Fruit fly (Drosophila melanogaster): Measurements from ENCODE around the gene Rpn7.

Gene Rpn7

dm6 chr3R:22461673-22462585 lies at the start of gene Rpn7, which contains the start of gene AP-2mu (continued):
- TF ChIP-seq gsb-n (tag; optimal IDR thresholded peaks at IDR 0.05) (no peak), CG4282 (GFP tag; optimal IDR thresholded peaks at IDR 0.05) (no peak), CG13287 (GFP tag; IDR thresholded peaks at IDR 0.05; ENCODE audit: partially characterized antibody) (no peak; the same call in 1 of the 2 replicates), CG14441 (GFP tag; IDR thresholded peaks at IDR 0.05) (no peak), E2f1 (GFP tag; IDR thresholded peaks at IDR 0.05) (no peak), ranshi (GFP tag; IDR thresholded peaks at IDR 0.05) (no peak), hkb (optimal IDR thresholded peaks at IDR 0.05) (no peak), hkb (GFP tag; IDR thresholded peaks at IDR 0.05) (no peak), sc (optimal IDR thresholded peaks at IDR 0.05) (no peak), sc (GFP tag; optimal IDR thresholded peaks at IDR 0.05) (no peak), caup (GFP tag; optimal IDR thresholded peaks at IDR 0.05; ENCODE audit: severe bottlenecking) (no peak), CG9437 (GFP tag; optimal IDR thresholded peaks at IDR 0.05) (no peak), Vsx1 (GFP tag; optimal IDR thresholded peaks at IDR 0.05) (no peak), Ssrp (tag; optimal IDR thresholded peaks at IDR 0.05) (no peak), CG16863 (GFP tag; optimal IDR thresholded peaks at IDR 0.05) (no peak), Dad (GFP tag; optimal IDR thresholded peaks at IDR 0.05) (no peak), cas (GFP tag; IDR thresholded peaks at IDR 0.05) (no peak), NFAT (GFP tag; IDR thresholded peaks at IDR 0.05) (no peak), gt (GFP tag; IDR thresholded peaks at IDR 0.05) (no peak), Drgx (GFP tag; IDR thresholded peaks at IDR 0.05) (no peak), lov (optimal IDR thresholded peaks at IDR 0.05) (no peak), lov (GFP tag; IDR thresholded peaks at IDR 0.05) (no peak), dmrt99B (tag; optimal IDR thresholded peaks at IDR 0.05) (no peak), croc (GFP tag; conservative IDR thresholded peaks at IDR 0.05) (no peak), CG10462 (GFP tag; optimal IDR thresholded peaks at IDR 0.05) (no peak), TFAM (GFP tag; optimal IDR thresholded peaks at IDR 0.05) (no peak), klu (GFP tag; IDR thresholded peaks at IDR 0.05) (no peak), HLH54F (GFP tag; optimal IDR thresholded peaks at IDR 0.05) (no peak), bbx (GFP tag; IDR thresholded peaks at IDR 0.05; ENCODE audit: partially characterized antibody) (no peak), CG9797 (GFP tag; optimal IDR thresholded peaks at IDR 0.05) (peak; percentile 75), slp2 (GFP tag; optimal IDR thresholded peaks at IDR 0.05) (no peak), CG7357 (GFP tag; IDR thresholded peaks at IDR 0.05) (no peak), bigmax (GFP tag; optimal IDR thresholded peaks at IDR 0.05) (no peak), bsh (GFP tag; optimal IDR thresholded peaks at IDR 0.05) (no peak), CG11560 (tag; IDR thresholded peaks at IDR 0.05) (no peak), chinmo (GFP tag; IDR thresholded peaks at IDR 0.05; ENCODE audit: partially characterized antibody) (no peak), CG11093 (GFP tag; IDR thresholded peaks at IDR 0.05) (no peak), usp (GFP tag; optimal IDR thresholded peaks at IDR 0.05) (no peak), ab (GFP tag; optimal IDR thresholded peaks at IDR 0.05) (no peak), crol (GFP tag; IDR thresholded peaks at IDR 0.05) (no peak), CG3995 (GFP tag; optimal IDR thresholded peaks at IDR 0.05) (no peak), CG11247 (GFP tag; IDR thresholded peaks at IDR 0.05) (no peak), CG15011 (GFP tag; optimal IDR thresholded peaks at IDR 0.05) (no peak), CG10565 (GFP tag; optimal IDR thresholded peaks at IDR 0.05) (no peak), tio (GFP tag; optimal IDR thresholded peaks at IDR 0.05) (no peak), row (GFP tag; IDR thresholded peaks at IDR 0.05) (peak; percentile 28; the same call in 1 of the 3 replicates), vfl (GFP tag; optimal IDR thresholded peaks at IDR 0.05) (no peak), cad (GFP tag; optimal IDR thresholded peaks at IDR 0.05) (no peak), CG31441 (GFP tag; IDR thresholded peaks at IDR 0.05) (peak; percentile 52; the same call in 1 of the 2 replicates), Abd-B (GFP tag; optimal IDR thresholded peaks at IDR 0.05) (no peak), Myb (GFP tag; optimal IDR thresholded peaks at IDR 0.05) (no peak)
